Fruit fly (Drosophila melanogaster) whole organism, prepupa: ENCODE data around the gene CG34253.

ENCODE experiments used
- CG10669 ChIP-seq: fragments of 200-800 bp; sonication (Bioruptor generic); optimal IDR thresholded peaks from 3 replicates; lab custom pipeline; 2018; ENCODE audit warnings: missing biosample characterization, mild to moderate bottlenecking, missing genetic modification characterization, moderate library complexity
- CG15336 ChIP-seq: fragments of 200-800 bp; sonication (Bioruptor generic); IDR thresholded peaks from 2 replicates; pipeline ENCODE4 v1.3.6; 2022; ENCODE audit warnings: missing biosample characterization, missing genetic modification characterization
- CG1621 ChIP-seq: fragments of 200-800 bp; sonication (Bioruptor generic); optimal IDR thresholded peaks from 3 replicates; lab custom pipeline; 2018; ENCODE audit warnings: missing biosample characterization, mild to moderate bottlenecking, missing genetic modification characterization
- CG16779 ChIP-seq: fragments of 200-800 bp; sonication (Bioruptor generic); optimal IDR thresholded peaks from 3 replicates; lab custom pipeline; 2017; ENCODE audit warnings: missing biosample characterization, mild to moderate bottlenecking, missing genetic modification characterization
- CG31627 ChIP-seq: fragments of 200-800 bp; sonication (Bioruptor generic); optimal IDR thresholded peaks from 3 replicates; lab custom pipeline; 2016; ENCODE audit warnings: missing biosample characterization, missing genetic modification characterization
- CG32006 ChIP-seq: fragments of 200-800 bp; sonication (Bioruptor generic); optimal IDR thresholded peaks from 3 replicates; lab custom pipeline; 2017; ENCODE audit warnings: missing biosample characterization, mild to moderate bottlenecking, missing genetic modification characterization
- CG34406 ChIP-seq: fragments of 200-800 bp; sonication (Bioruptor generic); optimal IDR thresholded peaks from 3 replicates; lab custom pipeline; 2016; ENCODE audit warnings: missing biosample characterization, missing genetic modification characterization
- CG3919 ChIP-seq: fragments of 200-800 bp; sonication (Bioruptor generic); optimal IDR thresholded peaks from 3 replicates; lab custom pipeline; 2016; ENCODE audit warnings: missing biosample characterization, missing genetic modification characterization
- CG4318 ChIP-seq: fragments of 200-800 bp; sonication (Bioruptor generic); optimal IDR thresholded peaks from 3 replicates; lab custom pipeline; 2017; ENCODE audit warnings: missing biosample characterization, mild to moderate bottlenecking, missing genetic modification characterization
- CG6163 ChIP-seq: fragments of 200-800 bp; sonication (Bioruptor generic); IDR thresholded peaks from 3 replicates; pipeline ENCODE4 v1.3.6; 2022; ENCODE audit warnings: missing biosample characterization, missing genetic modification characterization
- CG6276 ChIP-seq: fragments of 200-800 bp; sonication (Bioruptor generic); optimal IDR thresholded peaks from 2 replicates; lab custom pipeline; 2017; ENCODE audit warnings: missing biosample characterization, mild to moderate bottlenecking, missing genetic modification characterization
- CG6808 ChIP-seq: fragments of 200-800 bp; sonication (Bioruptor generic); optimal IDR thresholded peaks from 3 replicates; lab custom pipeline; 2017; ENCODE audit warnings: missing biosample characterization, missing genetic modification characterization, mild to moderate bottlenecking, moderate library complexity, missing genetic modification reagents
- CG6854 ChIP-seq: fragments of 200-800 bp; sonication (Bioruptor generic); optimal IDR thresholded peaks from 2 replicates; lab custom pipeline; 2017; ENCODE audit warnings: missing biosample characterization, mild to moderate bottlenecking, missing genetic modification characterization
- CG8119 ChIP-seq: fragments of 200-800 bp; sonication (Bioruptor generic); IDR thresholded peaks from 3 replicates; pipeline ENCODE4 v1.3.6; 2022; ENCODE audit warnings: missing biosample characterization, missing genetic modification characterization
- Eip75B ChIP-seq: fragments of 200-800 bp; sonication (Bioruptor generic); optimal IDR thresholded peaks from 3 replicates; lab custom pipeline; 2016; ENCODE audit warnings: missing biosample characterization, missing genetic modification characterization
- Eip78C ChIP-seq: fragments of 200-800 bp; sonication (Bioruptor generic); peaks from one replicate; lab custom pipeline; 2016; ENCODE audit warnings: missing biosample characterization, missing genetic modification characterization
- Hr4 ChIP-seq: fragments of 200-800 bp; sonication (Bioruptor generic); optimal IDR thresholded peaks from 3 replicates; lab custom pipeline; 2016; ENCODE audit warnings: missing biosample characterization, missing genetic modification characterization
- Lpt ChIP-seq: fragments of 200-800 bp; sonication (Bioruptor generic); optimal IDR thresholded peaks from 3 replicates; lab custom pipeline; 2016; ENCODE audit warnings: missing biosample characterization, missing genetic modification characterization
- OdsH ChIP-seq: fragments of 200-800 bp; sonication (Bioruptor generic); optimal IDR thresholded peaks from 3 replicates; lab custom pipeline; 2016; ENCODE audit warnings: missing biosample characterization, missing genetic modification characterization
- Sox14 ChIP-seq: fragments of 200-800 bp; sonication (Bioruptor generic); optimal IDR thresholded peaks from 3 replicates; lab custom pipeline; 2016; ENCODE audit warnings: missing biosample characterization, missing genetic modification characterization
- achi ChIP-seq: fragments of 200-800 bp; sonication (Bioruptor generic); optimal IDR thresholded peaks from 3 replicates; lab custom pipeline; 2016; ENCODE audit warnings: missing biosample characterization, missing genetic modification characterization
- dac ChIP-seq: fragments of 200-800 bp; sonication (Bioruptor generic); optimal IDR thresholded peaks from 2 replicates; lab custom pipeline; 2017; ENCODE audit warnings: missing biosample characterization, mild to moderate bottlenecking, missing genetic modification characterization
- fd59A ChIP-seq: fragments of 200-800 bp; sonication (Bioruptor generic); optimal IDR thresholded peaks from 2 replicates; lab custom pipeline; 2017; ENCODE audit warnings: missing biosample characterization, mild to moderate bottlenecking, missing genetic modification characterization, missing genetic modification reagents
- net ChIP-seq: fragments of 200-800 bp; sonication (Bioruptor generic); optimal IDR thresholded peaks from 3 replicates; lab custom pipeline; 2016; ENCODE audit warnings: missing biosample characterization, missing genetic modification characterization
- pdm3 ChIP-seq: fragments of 200-800 bp; sonication (Bioruptor generic); optimal IDR thresholded peaks from 3 replicates; lab custom pipeline; 2016; ENCODE audit warnings: missing biosample characterization, missing genetic modification characterization
- salr ChIP-seq, 2 experiments: fragments of 200-800 bp; sonication (Bioruptor generic); optimal IDR thresholded peaks; 3 replicates each; lab custom pipeline; 2016 to 2018; ENCODE audit warnings: missing biosample characterization in 2 of 2, missing genetic modification characterization in 2 of 2, mild to moderate bottlenecking in 1 of 2
- spab ChIP-seq: fragments of 200-800 bp; sonication (Bioruptor generic); optimal IDR thresholded peaks from 2 replicates; lab custom pipeline; 2017; ENCODE audit warnings: missing biosample characterization, mild to moderate bottlenecking, missing genetic modification characterization, missing genetic modification reagents
- ss ChIP-seq, 2 experiments: fragments of 200-800 bp; sonication (Bioruptor generic); optimal IDR thresholded peaks; 2 replicates in 1 of 2; 3 replicates in 1 of 2; lab custom pipeline; 2017 to 2018; ENCODE audit warnings: mild to moderate bottlenecking in 2 of 2, missing biosample characterization in 2 of 2, missing genetic modification characterization in 2 of 2, moderate library complexity in 1 of 2
- svp ChIP-seq: fragments of 200-800 bp; sonication (Bioruptor generic); peaks from one replicate; lab custom pipeline; 2016; ENCODE audit warnings: missing biosample characterization, missing genetic modification characterization
- topi ChIP-seq: fragments of 200-800 bp; sonication (Bioruptor generic); optimal IDR thresholded peaks from 3 replicates; lab custom pipeline; 2016; ENCODE audit warnings: missing biosample characterization, missing genetic modification characterization

CG34253 gene

DNA sequence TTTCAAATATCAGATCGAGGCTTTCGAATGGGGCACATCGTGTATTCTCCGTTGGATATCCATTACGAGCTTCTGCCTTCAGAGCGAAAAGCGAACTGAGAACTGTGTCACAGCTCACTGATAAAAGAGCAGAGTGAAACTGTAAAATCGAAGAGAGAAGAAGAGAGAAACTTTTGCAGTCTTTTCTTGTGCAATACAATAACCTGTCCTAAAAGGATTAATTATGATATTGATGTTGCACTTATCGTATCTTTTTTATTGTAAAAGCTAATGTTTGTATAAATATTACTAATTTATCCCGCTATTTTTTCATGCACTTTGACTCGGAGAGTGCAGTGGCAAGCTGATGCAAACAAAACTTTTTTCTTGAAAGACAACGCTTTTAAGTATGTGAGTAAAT is 12.1 kb downstream of the CG34253 start:
- peak; percentile 17 for TF ChIP-seq Lpt (GFP tag; lab: Kevin White, UChicago)
- peak; percentile 1 for TF ChIP-seq Eip75B
- TF ChIP-seq CG15336 (GFP tag; lab: Robert Waterston, UW), result peak; percentile 33
- peak; percentile 1 for TF ChIP-seq CG32006 (GFP tag; lab: Kevin White, UChicago)
- no peak for TF ChIP-seq spab
- peak; percentile 32 for TF ChIP-seq CG3919 (GFP tag; lab: Kevin White, UChicago)
- no peak for TF ChIP-seq CG4318 (GFP tag; lab: Kevin White, UChicago)
- peak; percentile 25 for TF ChIP-seq CG6276 (GFP tag; lab: Kevin White, UChicago)
- TF ChIP-seq achi (GFP tag; lab: Kevin White, UChicago), result peak; percentile 20
- TF ChIP-seq CG10669 (GFP tag; lab: Kevin White, UChicago), result peak; percentile 43
- TF ChIP-seq CG8119 (GFP tag; lab: Robert Waterston, UW), result peak; percentile 35; the same call in 1 of the 3 replicates
- no peak for TF ChIP-seq pdm3
- TF ChIP-seq Hr4, result peak; percentile 28
- peak; percentile 3 for TF ChIP-seq net (GFP tag; lab: Kevin White, UChicago)
- TF ChIP-seq OdsH (GFP tag; lab: Kevin White, UChicago), result peak; percentile 2
- TF ChIP-seq Eip78C (GFP tag; lab: Kevin White, UChicago), result peak; percentile 65
- no peak for TF ChIP-seq dac (GFP tag; lab: Kevin White, UChicago)

DNA sequence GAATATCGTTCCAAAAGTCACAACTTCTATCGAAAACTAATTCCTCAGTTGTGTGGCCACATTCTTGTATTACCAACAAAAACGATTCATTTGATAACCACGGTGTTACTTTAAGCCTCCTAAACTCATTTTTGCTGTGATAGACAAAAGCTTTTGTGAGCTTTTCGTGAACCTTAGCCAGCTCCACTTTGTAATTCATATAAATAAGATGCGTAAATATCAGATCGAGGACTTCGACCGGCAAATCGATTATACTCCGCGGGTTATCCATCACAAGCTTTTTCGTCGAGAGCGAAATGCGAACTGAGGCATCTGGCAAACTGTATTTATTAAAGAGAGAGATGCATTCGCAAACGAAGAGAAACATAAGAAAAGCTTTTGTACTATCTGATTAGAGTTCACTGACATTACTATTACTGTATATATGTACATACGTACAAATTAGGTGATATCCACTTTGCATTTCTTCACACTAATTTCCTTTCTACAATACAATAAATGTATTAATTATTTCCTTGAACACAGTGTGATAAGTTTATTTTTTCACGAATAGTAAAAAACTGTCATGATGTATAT is 13.5 kb downstream of the CG34253 start, which contains the start of gene CG44004:
CG44004 (minus strand) TSS at position 305 of the 576 bp plus-strand sequence.
- TF ChIP-seq svp (GFP tag; lab: Kevin White, UChicago), result peak; percentile 47
- TF ChIP-seq Eip78C (GFP tag; lab: Kevin White, UChicago), result peak; percentile 65
- TF ChIP-seq CG6276 (GFP tag; lab: Kevin White, UChicago), result peak; percentile 59
- TF ChIP-seq CG6808 (GFP tag; lab: Kevin White, UChicago), result peak; percentile 5
- TF ChIP-seq CG15336 (GFP tag; lab: Robert Waterston, UW), result no peak
- TF ChIP-seq ss (GFP tag; optimal IDR thresholded peaks at IDR 0.05; lab: Kevin White, UChicago), result peak in 1 of 2 experiments; percentile 45
- peak; percentile 21 for TF ChIP-seq CG6854 (GFP tag; lab: Kevin White, UChicago)
- TF ChIP-seq CG10669 (GFP tag; lab: Kevin White, UChicago), result no peak
- TF ChIP-seq, all 60 proteins: peak for 6

DNA sequence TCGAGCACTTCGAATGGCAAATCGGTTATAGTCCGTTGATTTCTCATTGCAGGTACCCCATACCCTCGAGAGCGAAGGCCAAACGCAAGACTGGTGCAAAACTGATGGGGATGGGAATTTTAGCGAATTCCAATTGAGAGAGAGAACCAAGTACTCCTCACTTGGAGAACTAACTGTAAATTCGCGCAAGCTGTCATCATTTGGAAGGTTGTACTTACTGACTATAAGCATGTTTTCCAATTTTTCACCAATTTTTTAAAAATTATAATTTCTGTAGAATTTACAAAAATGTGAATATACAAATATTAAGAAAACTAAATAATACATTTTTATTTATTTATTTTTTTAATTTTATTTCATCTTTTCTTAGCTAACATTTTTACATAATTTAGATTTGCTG is 15.1 kb downstream of the CG34253 start, which contains the start of gene CG44005:
CG44005 (minus strand) TSS at position 101 of the 400 bp plus-strand sequence.
- TF ChIP-seq fd59A (GFP tag; lab: Kevin White, UChicago) (no peak), CG6163 (GFP tag; lab: Robert Waterston, UW) (no peak), CG8119 (GFP tag; lab: Robert Waterston, UW) (no peak), topi (GFP tag; lab: Kevin White, UChicago) (no peak), CG34406 (no peak), ss (GFP tag; optimal IDR thresholded peaks at IDR 0.05; lab: Kevin White, UChicago) (no peak), Eip78C (GFP tag; lab: Kevin White, UChicago) (no peak), CG6808 (GFP tag; lab: Kevin White, UChicago) (no peak), CG1621 (tag; lab: Kevin White, UChicago) (no peak), Sox14 (GFP tag; lab: Kevin White, UChicago) (no peak), Lpt (GFP tag; lab: Kevin White, UChicago) (no peak), CG31627 (GFP tag; lab: Kevin White, UChicago) (no peak), salr (GFP tag; optimal IDR thresholded peaks at IDR 0.05; lab: Kevin White, UChicago) (no peak), spab (no peak), CG6854 (GFP tag; lab: Kevin White, UChicago) (no peak)

DNA sequence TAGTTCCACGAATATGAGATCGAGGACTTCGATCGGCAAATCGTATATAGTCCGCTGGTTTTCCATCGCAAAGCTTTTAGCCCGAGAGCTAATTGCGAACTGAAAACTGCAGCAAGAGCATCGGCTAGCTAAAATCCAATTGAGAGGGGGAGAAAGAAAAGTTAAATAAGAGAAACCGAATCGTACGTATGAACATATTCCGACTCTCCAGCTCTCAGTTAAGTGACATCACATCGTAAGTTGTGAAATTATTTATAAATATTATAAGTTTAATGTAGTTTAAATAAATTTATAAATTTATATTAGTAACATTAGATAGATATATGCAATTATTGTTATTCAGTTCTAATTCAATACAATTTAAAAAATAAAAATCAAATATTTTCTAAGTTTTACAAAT is 17.1 kb downstream of the CG34253 start, which contains the start of gene CG44006:
CG44006 (minus strand) TSS at position 101 of the 400 bp plus-strand sequence.
- TF ChIP-seq Eip78C (GFP tag; lab: Kevin White, UChicago) (peak; percentile 16), CG16779 (tag; lab: Kevin White, UChicago) (no peak)
